Worm (Caenorhabditis elegans) whole organism, L2 larva: ENCODE data around the gene ztf-27.

ENCODE experiments used
- R02D3.7 ChIP-seq: fragments of 150-350 bp; optimal IDR thresholded peaks from 2 replicates; lab custom pipeline; 2014; ENCODE audit warnings: missing biosample characterization, missing genetic modification characterization
- mbf-1 ChIP-seq: sonication (generic microtip); optimal IDR thresholded peaks from 2 replicates; lab custom pipeline; 2017; ENCODE audit warnings: missing biosample characterization, missing genetic modification characterization
- nhr-10 ChIP-seq: sonication (generic microtip); optimal IDR thresholded peaks from 2 replicates; lab custom pipeline; 2017; ENCODE audit warnings: missing biosample characterization, missing genetic modification characterization
- nhr-11 ChIP-seq: fragments of 150-350 bp; optimal IDR thresholded peaks from 2 replicates; lab custom pipeline; 2014; ENCODE audit warnings: missing biosample characterization, missing genetic modification characterization
- nhr-25 ChIP-seq: fragments of 150-350 bp; sonication (generic microtip); optimal IDR thresholded peaks from 3 replicates; lab custom pipeline; 2014; ENCODE audit warnings: missing biosample characterization, missing genetic modification characterization
- peb-1 ChIP-seq: fragments of 150-350 bp; optimal IDR thresholded peaks from 2 replicates; lab custom pipeline; 2014; ENCODE audit warnings: missing biosample characterization, missing genetic modification characterization
- skn-1 ChIP-seq: sonication (generic microtip); optimal IDR thresholded peaks from 2 replicates; lab custom pipeline; 2017; ENCODE audit warnings: missing biosample characterization, missing genetic modification characterization
- ztf-1 ChIP-seq: fragments of 200-800 bp; sonication (Bioruptor generic); conservative IDR thresholded peaks from 2 replicates; pipeline ENCODE4 v1.3.6; 2022; ENCODE audit warnings: missing genetic modification characterization, missing compliant biosample characterization
- ztf-4 ChIP-seq: fragments of 150-350 bp; optimal IDR thresholded peaks from 2 replicates; lab custom pipeline; 2014; ENCODE audit warnings: missing biosample characterization, missing genetic modification characterization

DNA sequence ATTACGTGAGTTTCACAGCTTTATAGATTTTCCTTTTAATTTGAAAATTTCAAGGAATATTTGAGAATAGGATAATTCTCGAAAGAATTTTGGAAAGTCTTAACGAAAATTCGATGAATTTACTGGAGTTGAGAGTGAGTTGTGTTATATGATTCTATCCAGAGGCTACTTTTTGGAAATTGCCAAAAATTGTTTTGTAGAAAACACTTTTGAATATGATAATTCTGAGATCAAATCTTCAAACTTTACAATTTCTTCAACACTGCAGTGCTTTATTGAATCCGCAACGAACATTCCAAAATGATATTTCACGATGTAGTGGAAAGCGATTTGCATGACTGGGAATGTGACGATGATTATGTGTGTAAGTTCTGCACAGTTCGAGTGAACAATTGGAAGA, 33.2 kb upstream of the ztf-27 start, which contains the start of gene C07E3.8:
- TF ChIP-seq nhr-10 (no peak), R02D3.7 (no peak), ztf-1 (GFP tag; lab: Robert Waterston, UW) (no peak), mbf-1 (tag; lab: Kevin White, UChicago) (no peak), skn-1 (tag; lab: Kevin White, UChicago) (no peak), ztf-4 (tag; lab: Kevin White, UChicago) (no peak), nhr-11 (no peak), nhr-25 (no peak), peb-1 (tag; lab: Kevin White, UChicago) (no peak)
